Worm (Caenorhabditis elegans): ENCODE results near the gene C03C10.5.
A peak's percentile ranks its signal among the peaks of the same experiment; 100 is the strongest.

Gene C03C10.5

ce11 chrIII:4070239-4070638 is 21.7 kb downstream of the C03C10.5 start:
- TF ChIP-seq lin-13 (GFP tag; optimal IDR thresholded peaks at IDR 0.05) (no peak), sma-9 (GFP tag; optimal IDR thresholded peaks at IDR 0.05) (peak; percentile 1), sma-9 (tag; optimal IDR thresholded peaks at IDR 0.05) (no peak), mab-5 (tag; optimal IDR thresholded peaks at IDR 0.05) (no peak), peb-1 (tag; optimal IDR thresholded peaks at IDR 0.05) (no peak), dmd-4 (tag; optimal IDR thresholded peaks at IDR 0.05) (no peak), nhr-237 (tag; optimal IDR thresholded peaks at IDR 0.05) (no peak), nhr-21 (tag; optimal IDR thresholded peaks at IDR 0.05) (no peak), nhr-25 (tag; optimal IDR thresholded peaks at IDR 0.05) (no peak), nhr-23 (tag; optimal IDR thresholded peaks at IDR 0.05) (no peak), ceh-16 (tag; optimal IDR thresholded peaks at IDR 0.05) (no peak), nhr-77 (tag; optimal IDR thresholded peaks at IDR 0.05) (no peak), unc-62 (GFP tag; optimal IDR thresholded peaks at IDR 0.05) (no peak), nhr-129 (tag; optimal IDR thresholded peaks at IDR 0.05) (no peak), egl-27 (tag; optimal IDR thresholded peaks at IDR 0.05) (peak; percentile 0), snpc-4 (tag; optimal IDR thresholded peaks at IDR 0.05) (no peak), Y55F3AM.14 (GFP tag; optimal IDR thresholded peaks at IDR 0.05) (peak; percentile 59), fos-1 (tag; optimal IDR thresholded peaks at IDR 0.05) (no peak), nhr-11 (tag; optimal IDR thresholded peaks at IDR 0.05) (no peak), nhr-12 (tag; optimal IDR thresholded peaks at IDR 0.05) (no peak), R02D3.7 (tag; optimal IDR thresholded peaks at IDR 0.05) (no peak), unc-55 (GFP tag; optimal IDR thresholded peaks at IDR 0.05) (peak; percentile 23), alr-1 (tag; optimal IDR thresholded peaks at IDR 0.05) (no peak), lin-39 (tag; optimal IDR thresholded peaks at IDR 0.05) (no peak), sem-4 (tag; optimal IDR thresholded peaks at IDR 0.05) (peak; percentile 37), ama-1 (optimal IDR thresholded peaks at IDR 0.05) (no peak), C34F6.9 (tag; optimal IDR thresholded peaks at IDR 0.05) (no peak), zag-1 (tag; optimal IDR thresholded peaks at IDR 0.05) (no peak), elt-3 (tag; optimal IDR thresholded peaks at IDR 0.05) (no peak), ztf-4 (tag; optimal IDR thresholded peaks at IDR 0.05) (no peak), lsy-2 (tag; optimal IDR thresholded peaks at IDR 0.05) (no peak), elt-1 (tag; optimal IDR thresholded peaks at IDR 0.05) (no peak), nhr-6 (tag; optimal IDR thresholded peaks at IDR 0.05) (no peak), nhr-10 (tag; optimal IDR thresholded peaks at IDR 0.05) (no peak), F13H6.1 (tag; optimal IDR thresholded peaks at IDR 0.05) (no peak)

ce11 chrIII:4068120-4068519 is 23.8 kb downstream of the C03C10.5 start:
- no peak for TF ChIP-seq ama-1 (optimal IDR thresholded peaks at IDR 0.05)
- TF ChIP-seq fos-1 (tag; optimal IDR thresholded peaks at IDR 0.05) = no peak
- no peak for TF ChIP-seq unc-39 (tag; optimal IDR thresholded peaks at IDR 0.05)
- no peak for TF ChIP-seq gmeb-1 (tag; optimal IDR thresholded peaks at IDR 0.05)
- no peak for TF ChIP-seq skn-1 (tag; optimal IDR thresholded peaks at IDR 0.05)
- no peak for TF ChIP-seq aly-2 (tag; optimal IDR thresholded peaks at IDR 0.05)
- TF ChIP-seq unc-55 (GFP tag; optimal IDR thresholded peaks at IDR 0.05) = no peak
- no peak for TF ChIP-seq lin-13 (GFP tag; optimal IDR thresholded peaks at IDR 0.05)
- TF ChIP-seq nhr-11 (tag; optimal IDR thresholded peaks at IDR 0.05) = no peak
- no peak for TF ChIP-seq sma-3 (GFP tag; optimal IDR thresholded peaks at IDR 0.05)
- TF ChIP-seq crh-2 (tag; optimal IDR thresholded peaks at IDR 0.05) = no peak
- TF ChIP-seq nhr-23 (tag; optimal IDR thresholded peaks at IDR 0.05) = no peak
- no peak for TF ChIP-seq ztf-4 (tag; optimal IDR thresholded peaks at IDR 0.05)
- no peak for TF ChIP-seq lin-39 (tag; optimal IDR thresholded peaks at IDR 0.05)
- no peak for TF ChIP-seq ztf-11 (tag; optimal IDR thresholded peaks at IDR 0.05)
- TF ChIP-seq nhr-21 (tag; optimal IDR thresholded peaks at IDR 0.05) = no peak
- no peak for TF ChIP-seq elt-1 (tag; optimal IDR thresholded peaks at IDR 0.05)
- TF ChIP-seq nhr-77 (tag; optimal IDR thresholded peaks at IDR 0.05) = no peak

ce11 chrIII:4066333-4066732 is 25.6 kb downstream of the C03C10.5 start, which contains the start of gene unc-79:
unc-79 (plus strand) TSS chrIII:4066633.
- no peak for TF ChIP-seq ZK546.5 (tag; optimal IDR thresholded peaks at IDR 0.05)
- TF ChIP-seq lin-13 (GFP tag; optimal IDR thresholded peaks at IDR 0.05) = no peak
- no peak for TF ChIP-seq zag-1 (tag; optimal IDR thresholded peaks at IDR 0.05)
- no peak for TF ChIP-seq ztf-11 (tag; optimal IDR thresholded peaks at IDR 0.05)
- no peak for TF ChIP-seq mab-5 (tag; optimal IDR thresholded peaks at IDR 0.05)
- no peak for TF ChIP-seq ztf-1 (GFP tag; conservative IDR thresholded peaks at IDR 0.05)
- no peak for TF ChIP-seq ztf-4 (tag; optimal IDR thresholded peaks at IDR 0.05)
- TF ChIP-seq lin-11 (tag; optimal IDR thresholded peaks at IDR 0.05) = no peak
- TF ChIP-seq elt-1 (tag; optimal IDR thresholded peaks at IDR 0.05) = no peak

Data from whole organism, L2 larva.